Fruit fly (Drosophila melanogaster): ENCODE measurements around the gene Coq2.

Coq2 gene

DNA sequence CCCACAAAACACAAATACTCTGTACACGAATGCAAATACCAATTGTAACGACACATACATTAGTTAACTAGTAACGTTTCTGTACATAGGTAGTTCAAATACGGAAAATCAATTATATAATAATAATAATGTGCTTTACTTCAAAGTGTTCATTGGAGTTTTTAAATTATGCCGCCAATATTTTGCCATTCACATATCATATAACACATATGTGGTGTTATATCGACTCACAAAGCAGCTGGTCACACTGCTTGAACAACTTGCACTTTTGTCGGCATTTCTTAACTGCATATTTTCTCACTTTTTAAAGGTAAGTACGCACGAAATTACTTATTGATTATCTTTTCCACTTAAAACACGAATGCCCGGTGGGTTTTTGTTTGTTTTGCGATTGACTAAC lies 27.8 kb upstream of the Coq2 start, which contains the start of gene DppIII:
Gene DppIII (plus strand): TSS at position 227 of the 400 bp plus-strand sequence.
- no peak for TF ChIP-seq dl (GFP tag; optimal IDR thresholded peaks at IDR 0.05; ENCODE audit: insufficient read depth in 1 of 2, partially characterized antibody in 2 of 2)

DNA sequence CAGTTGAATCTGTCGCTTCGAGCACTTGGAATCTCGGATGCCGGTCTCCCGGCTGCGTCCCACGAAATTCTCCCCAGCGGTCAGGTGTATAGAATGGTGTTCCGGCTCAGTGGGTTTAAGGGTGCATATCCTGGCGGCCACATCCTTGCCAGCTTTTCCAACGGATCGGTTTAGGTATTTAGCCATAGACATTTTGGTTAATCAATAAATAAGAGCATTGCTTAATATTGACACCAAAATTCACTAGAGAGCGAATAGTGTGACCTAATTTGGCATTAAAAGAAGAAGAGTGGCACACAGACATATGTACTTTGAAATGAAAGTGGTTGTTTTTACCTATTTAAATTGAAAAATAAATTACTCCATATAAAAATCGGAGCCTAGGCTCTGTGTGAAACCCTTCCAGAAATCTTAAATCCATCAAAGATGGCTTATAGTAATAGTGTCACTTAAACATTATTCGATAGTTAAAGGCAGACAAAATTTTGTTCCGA lies 27.0 kb upstream of the Coq2 start, which contains the start of the genes PNKP and COX7AL:
Gene PNKP (minus strand): TSS at position 266 of the 494 bp plus-strand sequence.
Gene COX7AL (plus strand): TSS at position 419 of the 494 bp plus-strand sequence.
- TF ChIP-seq rgr (GFP tag; optimal IDR thresholded peaks at IDR 0.05) (peak; percentile 59), Dfd (GFP tag; optimal IDR thresholded peaks at IDR 0.05) (no peak)

DNA sequence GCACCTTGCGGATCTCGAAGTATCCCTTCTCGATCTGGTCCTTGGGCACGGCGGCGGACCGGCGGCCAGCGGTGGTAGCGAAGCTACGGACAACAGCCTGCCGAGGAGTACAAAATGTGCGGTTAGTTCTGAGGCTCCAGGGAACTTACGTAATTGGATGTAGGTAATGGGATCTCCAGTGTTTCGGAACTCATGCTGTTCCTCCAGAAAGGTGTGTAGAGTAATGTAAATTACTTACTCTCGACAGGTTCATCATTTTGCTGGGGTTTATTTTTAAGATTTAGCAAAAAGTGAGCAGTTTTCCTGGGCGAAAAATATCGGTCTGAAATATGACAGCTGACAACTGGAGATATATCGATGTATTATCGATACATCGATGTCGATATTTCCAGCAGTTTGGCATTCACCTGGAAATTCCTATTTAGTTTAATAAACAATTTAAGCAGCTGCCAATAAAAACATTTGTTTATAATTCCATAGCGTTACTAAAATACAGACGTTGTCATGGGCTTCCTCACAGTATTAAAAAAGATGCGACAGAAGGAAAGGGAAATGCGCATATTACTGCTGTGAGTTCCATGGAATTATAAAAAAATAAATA lies 24.4 kb upstream of the Coq2 start, which contains the start of the genes COX7A and Arl2:
Gene COX7A (minus strand): TSS at position 369 of the 601 bp plus-strand sequence.
Gene Arl2 (plus strand): TSS at position 426 of the 601 bp plus-strand sequence.
- TF ChIP-seq Dfd (GFP tag; optimal IDR thresholded peaks at IDR 0.05) (no peak), Rel (GFP tag; optimal IDR thresholded peaks at IDR 0.05) (no peak), Rel (tag; optimal IDR thresholded peaks at IDR 0.05) (peak; percentile 7), CG9705 (GFP tag; optimal IDR thresholded peaks at IDR 0.05) (peak; percentile 26), sv (GFP tag; optimal IDR thresholded peaks at IDR 0.05) (no peak), lola (GFP tag; optimal IDR thresholded peaks at IDR 0.05) (no peak), rgr (GFP tag; optimal IDR thresholded peaks at IDR 0.05) (peak; percentile 26), Hr83 (GFP tag; optimal IDR thresholded peaks at IDR 0.05; ENCODE audit: poor library complexity, severe bottlenecking) (peak; percentile 29)

DNA sequence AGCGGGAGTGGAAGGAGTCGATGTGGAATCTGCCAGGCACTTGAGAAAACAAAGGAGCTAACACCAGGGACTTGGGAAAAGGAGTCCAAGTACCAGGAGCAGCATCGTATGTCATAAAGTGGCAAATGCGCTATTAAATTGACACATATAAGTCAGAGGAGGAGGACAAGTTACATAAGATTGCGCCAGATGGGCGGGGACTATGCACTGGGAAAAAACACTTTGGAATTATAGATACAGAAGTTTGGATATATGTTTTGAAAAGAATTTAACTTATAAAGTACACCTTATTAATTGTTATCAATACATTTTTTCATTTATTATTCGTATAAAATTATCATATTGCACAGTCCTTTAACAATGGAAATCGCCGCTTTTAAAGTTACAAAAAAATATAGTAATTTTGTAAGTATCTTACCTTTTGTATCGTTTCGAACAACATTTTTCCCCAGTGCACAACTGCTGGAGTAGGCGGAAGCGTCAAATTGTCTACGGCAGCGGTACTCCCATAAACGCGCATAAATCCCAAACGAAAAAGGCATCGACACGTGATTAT lies 19.7 kb upstream of the Coq2 start:
- TF ChIP-seq Hr78 (GFP tag; optimal IDR thresholded peaks at IDR 0.05) (no peak), usp (GFP tag; optimal IDR thresholded peaks at IDR 0.05) (no peak), tai (GFP tag; optimal IDR thresholded peaks at IDR 0.05) (no peak), GATAd (GFP tag; optimal IDR thresholded peaks at IDR 0.05) (no peak), Rel (GFP tag; optimal IDR thresholded peaks at IDR 0.05) (no peak), Rel (tag; optimal IDR thresholded peaks at IDR 0.05) (no peak), pan (optimal IDR thresholded peaks at IDR 0.05) (no peak)

DNA sequence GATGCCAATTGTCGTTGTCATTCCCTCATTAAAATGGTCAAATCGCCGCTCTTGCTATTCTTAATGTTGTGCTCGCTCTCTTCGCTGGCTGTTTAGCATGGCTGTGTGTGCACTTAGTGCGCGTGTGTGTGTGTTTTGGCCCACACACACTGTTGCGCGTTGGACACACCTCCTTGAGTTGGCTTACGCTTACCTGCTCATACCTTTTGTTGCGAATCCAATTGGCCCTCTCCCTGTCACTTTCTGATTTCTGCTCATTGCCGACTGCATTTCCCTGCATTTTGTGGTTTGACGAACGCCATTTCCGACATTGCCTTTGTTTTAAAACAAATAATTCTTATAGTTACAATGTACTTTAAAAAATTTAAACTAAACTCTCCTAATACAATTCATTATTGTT lies 18.6 kb upstream of the Coq2 start:
- TF ChIP-seq rgr (GFP tag; optimal IDR thresholded peaks at IDR 0.05) (no peak), CG9705 (GFP tag; optimal IDR thresholded peaks at IDR 0.05) (no peak), GATAd (GFP tag; optimal IDR thresholded peaks at IDR 0.05) (no peak), N (GFP tag; optimal IDR thresholded peaks at IDR 0.05) (no peak), Vsx2 (GFP tag; optimal IDR thresholded peaks at IDR 0.05; ENCODE audit: partially characterized antibody) (no peak), Rel (GFP tag; optimal IDR thresholded peaks at IDR 0.05) (no peak), Rel (tag; optimal IDR thresholded peaks at IDR 0.05) (no peak), dsf (GFP tag; optimal IDR thresholded peaks at IDR 0.05; ENCODE audit: borderline replicate concordance) (no peak), woc (GFP tag; optimal IDR thresholded peaks at IDR 0.05) (no peak), Mio (GFP tag; optimal IDR thresholded peaks at IDR 0.05) (no peak)

DNA sequence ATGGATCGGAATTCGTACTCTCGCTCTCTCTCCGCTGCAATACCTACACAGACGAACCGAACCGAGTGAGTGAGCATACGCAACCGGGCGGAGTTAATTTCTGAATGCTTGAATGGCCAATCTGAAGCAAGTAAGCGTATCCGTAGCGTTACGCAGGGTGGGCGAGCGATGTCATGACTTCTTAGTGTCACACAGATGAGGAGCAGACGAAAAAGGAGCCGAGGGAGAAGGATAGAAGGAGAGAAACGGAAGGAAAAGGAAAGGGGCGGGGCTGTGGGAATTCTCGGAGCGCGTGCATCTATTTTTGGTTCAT lies 18.1 kb upstream of the Coq2 start:
- TF ChIP-seq woc (GFP tag; optimal IDR thresholded peaks at IDR 0.05) (no peak), foxo (GFP tag; optimal IDR thresholded peaks at IDR 0.05) (no peak), CG9705 (GFP tag; optimal IDR thresholded peaks at IDR 0.05) (no peak), fru (GFP tag; optimal IDR thresholded peaks at IDR 0.05) (no peak), Abd-B (GFP tag; optimal IDR thresholded peaks at IDR 0.05) (no peak), psq (GFP tag; optimal IDR thresholded peaks at IDR 0.05) (peak; percentile 8)

DNA sequence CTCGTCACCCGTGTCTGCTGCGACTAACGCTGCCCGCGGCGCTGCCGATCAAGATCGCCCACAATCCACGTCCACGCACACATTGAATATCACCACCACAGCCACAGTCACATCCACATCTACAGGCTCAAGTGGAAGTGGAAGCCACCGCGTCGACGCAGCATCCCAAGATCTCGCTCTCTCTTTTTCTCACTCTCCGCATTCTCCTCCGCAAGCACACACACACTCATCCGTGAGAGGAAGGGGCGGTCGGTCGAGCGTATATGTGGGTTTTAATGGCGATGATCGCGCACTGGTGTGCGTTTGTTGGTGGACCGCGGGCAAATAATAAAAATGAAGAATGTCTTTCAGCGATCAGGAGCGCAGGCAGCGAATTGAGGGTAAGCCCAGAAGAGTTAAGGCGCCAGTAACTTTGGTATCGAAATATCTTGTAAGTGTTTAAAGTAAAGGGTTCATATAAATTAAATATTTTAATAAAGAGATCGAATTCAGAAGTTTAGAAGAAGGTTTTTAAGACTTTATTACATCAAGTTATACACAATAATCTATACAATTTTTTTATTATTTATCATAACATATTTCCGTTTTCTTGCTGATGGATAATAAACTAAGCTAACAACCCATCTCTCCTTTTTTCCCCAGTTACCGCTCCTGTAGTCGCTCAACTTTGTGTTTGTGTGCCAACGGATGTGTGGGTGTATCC lies 17.6 kb upstream of the Coq2 start, which contains the start of gene Poxm:
Gene Poxm (minus strand): TSS at position 25 of the 703 bp plus-strand sequence.
- no peak for TF ChIP-seq woc (GFP tag; optimal IDR thresholded peaks at IDR 0.05)
- peak; percentile 81 for TF ChIP-seq rgr (GFP tag; optimal IDR thresholded peaks at IDR 0.05)
- TF ChIP-seq usp (GFP tag; optimal IDR thresholded peaks at IDR 0.05) = no peak
- no peak for TF ChIP-seq tai (GFP tag; optimal IDR thresholded peaks at IDR 0.05)
- peak; percentile 49 for TF ChIP-seq Hnf4 (GFP tag; optimal IDR thresholded peaks at IDR 0.05)
- peak; percentile 97 for TF ChIP-seq dmrt93B (GFP tag; optimal IDR thresholded peaks at IDR 0.05)
- TF ChIP-seq CG32264 (GFP tag; optimal IDR thresholded peaks at IDR 0.05) = peak; percentile 1
- no peak for TF ChIP-seq Abd-B (GFP tag; optimal IDR thresholded peaks at IDR 0.05)
- peak; percentile 78 for TF ChIP-seq Dif (GFP tag; optimal IDR thresholded peaks at IDR 0.05; ENCODE audit: partially characterized antibody)
- no peak for TF ChIP-seq Vsx2 (GFP tag; optimal IDR thresholded peaks at IDR 0.05; ENCODE audit: partially characterized antibody)
- peak; percentile 89 for TF ChIP-seq psq (GFP tag; optimal IDR thresholded peaks at IDR 0.05)
- TF ChIP-seq foxo (GFP tag; optimal IDR thresholded peaks at IDR 0.05) = peak in 1 of 2 experiments; percentile 93
- peak; percentile 26 for TF ChIP-seq Jra (GFP tag; optimal IDR thresholded peaks at IDR 0.05)
- peak; percentile 94 for TF ChIP-seq Sp1 (GFP tag; optimal IDR thresholded peaks at IDR 0.05)
- TF ChIP-seq h (GFP tag; optimal IDR thresholded peaks at IDR 0.05) = peak; percentile 90
- no peak for TF ChIP-seq jim (GFP tag; optimal IDR thresholded peaks at IDR 0.05)
- no peak for TF ChIP-seq brk (GFP tag; optimal IDR thresholded peaks at IDR 0.05)
- no peak for TF ChIP-seq pan (optimal IDR thresholded peaks at IDR 0.05)
- peak; percentile 46 for TF ChIP-seq dsf (GFP tag; optimal IDR thresholded peaks at IDR 0.05; ENCODE audit: borderline replicate concordance)
- TF ChIP-seq fru (GFP tag; optimal IDR thresholded peaks at IDR 0.05) = peak; percentile 90
- no peak for TF ChIP-seq CrebA (GFP tag; optimal IDR thresholded peaks at IDR 0.05; ENCODE audit: borderline replicate concordance)

Data from whole organism, wandering third instar larva.